Worm (Caenorhabditis elegans) whole organism, early embryonic: Measurements from ENCODE around the gene dpy-10.
A peak's percentile ranks its signal among the peaks of the same experiment; 100 is the strongest.

Experiments
- B0310.2 ChIP-seq: sonication (generic microtip); optimal IDR thresholded peaks from 2 replicates; lab custom pipeline; 2016; ENCODE audit warnings: mild to moderate bottlenecking, missing genetic modification characterization, missing compliant biosample characterization
- F13C5.2 ChIP-seq: sonication (generic microtip); optimal IDR thresholded peaks from 2 replicates; lab custom pipeline; 2017; ENCODE audit warnings: mild to moderate bottlenecking, missing genetic modification characterization, inconsistent platforms, missing compliant biosample characterization
- aly-1 ChIP-seq: sonication (generic microtip); optimal IDR thresholded peaks from 2 replicates; lab custom pipeline; 2016; ENCODE audit warnings: missing genetic modification characterization, missing compliant biosample characterization
- ama-1 ChIP-seq: fragments of 150-350 bp; optimal IDR thresholded peaks from 2 replicates; lab custom pipeline; 2014
- ceh-13 ChIP-seq: fragments of 200-800 bp; sonication (Bioruptor generic); optimal IDR thresholded peaks from 2 replicates; lab custom pipeline; 2018; ENCODE audit warnings: mild to moderate bottlenecking, missing genetic modification characterization, missing compliant biosample characterization
- ceh-36 ChIP-seq: sonication (generic microtip); optimal IDR thresholded peaks from 2 replicates; lab custom pipeline; 2016; ENCODE audit warnings: missing genetic modification characterization, inconsistent platforms, missing compliant biosample characterization
- ets-7 ChIP-seq: sonication (generic microtip); optimal IDR thresholded peaks from 2 replicates; lab custom pipeline; 2016; ENCODE audit warnings: missing genotype, missing genetic modification characterization, missing compliant biosample characterization
- flt-1 ChIP-seq: fragments of 200-800 bp; sonication (Bioruptor generic); IDR thresholded peaks from 2 replicates; pipeline ENCODE4 v1.3.6; 2022; ENCODE audit warnings: missing genetic modification characterization, missing compliant biosample characterization
- hmbx-1 ChIP-seq: sonication (generic microtip); optimal IDR thresholded peaks from 2 replicates; lab custom pipeline; 2016; ENCODE audit warnings: mild to moderate bottlenecking, missing genetic modification characterization, missing compliant biosample characterization
- hmg-4 ChIP-seq: fragments of 200-800 bp; sonication (Bioruptor generic); optimal IDR thresholded peaks from 2 replicates; lab custom pipeline; 2018; ENCODE audit warnings: mild to moderate bottlenecking, missing genetic modification characterization, missing compliant biosample characterization
- hnd-1 ChIP-seq: sonication (generic microtip); optimal IDR thresholded peaks from 2 replicates; lab custom pipeline; 2016; ENCODE audit warnings: missing genetic modification characterization, missing compliant biosample characterization
- pes-1 ChIP-seq: fragments of 200-800 bp; sonication (Bioruptor generic); IDR thresholded peaks from 2 replicates; pipeline ENCODE4 v1.3.6; 2022; ENCODE audit warnings: missing genetic modification reagents, missing genetic modification characterization, missing compliant biosample characterization
- scrt-1 ChIP-seq: fragments of 200-800 bp; sonication (Bioruptor generic); IDR thresholded peaks from 2 replicates; pipeline ENCODE4 v1.3.6; 2022; ENCODE audit warnings: missing genetic modification characterization, missing compliant biosample characterization
- sea-1 ChIP-seq: fragments of 200-800 bp; sonication (Bioruptor generic); conservative IDR thresholded peaks from 2 replicates; pipeline ENCODE4 v1.3.6; 2022; ENCODE audit warnings: missing genetic modification characterization, missing compliant biosample characterization
- tbx-11 ChIP-seq: fragments of 200-800 bp; sonication (Bioruptor generic); IDR thresholded peaks from 2 replicates; pipeline ENCODE4 v1.3.6; 2022; ENCODE audit warnings: missing genetic modification characterization, missing compliant biosample characterization
- tbx-37 ChIP-seq: fragments of 200-800 bp; sonication (Bioruptor generic); conservative IDR thresholded peaks from 2 replicates; pipeline ENCODE4 v1.3.6; 2022; ENCODE audit warnings: missing genetic modification reagents, missing genetic modification characterization, missing compliant biosample characterization
- tra-4 ChIP-seq: sonication (generic microtip); optimal IDR thresholded peaks from 2 replicates; lab custom pipeline; 2017; ENCODE audit warnings: missing genetic modification characterization, missing compliant biosample characterization

The dpy-10 gene

DNA sequence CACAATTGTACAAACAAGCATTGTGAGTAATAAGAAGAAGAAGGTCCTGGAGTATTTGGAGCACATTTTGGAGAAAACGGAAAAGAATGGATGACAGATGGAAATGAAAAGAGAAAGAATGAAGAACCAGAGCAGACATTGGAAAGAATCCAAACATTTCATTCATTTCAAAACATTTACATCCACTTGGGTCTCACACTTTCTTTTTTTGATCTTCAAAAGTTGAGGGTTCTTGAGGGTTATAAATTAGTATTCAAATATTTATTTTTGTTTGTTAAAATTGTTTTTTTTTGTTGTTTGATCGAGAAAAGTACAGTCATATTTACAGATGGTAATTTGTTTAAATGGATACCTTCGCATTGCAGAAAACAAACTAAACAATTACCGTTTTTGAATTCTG, 21.7 kb upstream of the dpy-10 start, which contains the start of gene T14B4.9:
TSS of gene T14B4.9 (minus strand) at position 101 of the 400 bp plus-strand sequence.
- no peak for TF ChIP-seq sea-1
- no peak for TF ChIP-seq ets-7 (tag; lab: Kevin White, UChicago)

DNA sequence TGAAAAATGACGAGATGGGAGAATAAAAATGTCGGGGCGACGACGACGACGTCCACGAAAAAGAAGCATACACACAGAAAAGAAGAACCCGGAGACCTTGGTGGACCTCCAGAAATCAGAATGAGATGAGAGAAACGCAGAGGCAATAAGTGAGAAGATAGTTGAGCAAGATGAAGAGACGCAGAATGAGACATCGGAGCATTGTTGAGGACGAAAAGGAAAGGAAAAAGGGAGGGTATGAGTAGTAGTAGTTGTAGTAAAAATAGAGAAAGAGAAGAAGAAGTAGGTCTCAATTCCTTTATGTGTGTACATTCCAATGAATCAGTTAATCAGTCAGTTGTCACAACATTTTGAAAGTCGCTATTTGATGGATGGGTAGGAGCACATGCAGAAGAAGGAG, 17.3 kb upstream of the dpy-10 start, which contains the start of gene T14B4.8:
TSS of gene T14B4.8 (minus strand) at position 60 of the 400 bp plus-strand sequence.
- TF ChIP-seq F13C5.2 (tag; lab: Kevin White, UChicago) (no peak), pes-1 (GFP tag; lab: Robert Waterston, UW) (no peak), flt-1 (GFP tag; lab: Robert Waterston, UW) (no peak)

DNA sequence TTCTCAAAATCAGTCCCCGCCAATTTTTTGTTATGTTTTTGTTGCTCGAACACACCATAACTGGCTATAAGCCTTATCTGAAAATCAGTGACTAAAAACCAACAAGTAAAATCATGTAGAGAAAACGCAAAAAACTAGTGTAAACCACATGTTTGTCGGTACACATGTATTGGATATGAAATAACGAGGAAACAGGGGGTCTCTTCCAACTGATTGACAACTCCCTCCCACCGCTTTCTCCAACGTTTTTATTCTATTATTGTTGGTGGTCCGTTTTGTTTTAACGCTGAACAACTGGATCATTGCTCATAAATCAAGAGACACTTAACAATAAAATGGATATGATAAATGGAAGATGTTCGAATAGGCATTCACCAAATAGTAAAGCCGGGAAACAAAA, 14.8 kb upstream of the dpy-10 start:
- TF ChIP-seq flt-1 (GFP tag; lab: Robert Waterston, UW) (no peak), hmbx-1 (tag; lab: Kevin White, UChicago) (no peak), ceh-13 (GFP tag; lab: Kevin White, UChicago) (no peak), ets-7 (tag; lab: Kevin White, UChicago) (no peak), tra-4 (tag; lab: Kevin White, UChicago) (no peak), aly-1 (no peak), hnd-1 (no peak), tbx-11 (GFP tag; lab: Robert Waterston, UW) (no peak), F13C5.2 (tag; lab: Kevin White, UChicago) (no peak), ceh-36 (tag; lab: Kevin White, UChicago) (no peak), B0310.2 (tag; lab: Kevin White, UChicago) (no peak)

DNA sequence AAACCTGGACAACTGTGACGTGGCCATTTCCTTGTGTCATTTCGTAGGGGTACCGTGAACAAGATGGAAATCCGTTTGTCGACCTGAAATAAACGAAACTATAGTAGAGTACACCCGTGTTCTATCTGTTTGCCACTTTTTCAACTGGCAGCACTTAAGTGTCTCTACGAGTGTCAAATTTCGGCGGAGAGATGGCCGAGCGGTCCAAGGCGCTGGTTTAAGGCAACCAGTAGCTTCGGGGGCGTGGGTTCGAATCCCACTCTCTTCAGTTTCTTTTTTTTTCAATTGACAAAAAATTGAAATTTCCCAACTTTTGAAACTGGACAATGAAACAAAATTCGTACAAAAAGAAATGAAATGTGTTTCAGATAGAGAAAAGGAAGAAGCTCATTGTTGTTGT, 9.6 kb upstream of the dpy-10 start:
- TF ChIP-seq tbx-11 (GFP tag; lab: Robert Waterston, UW) (0 out of 2 replicates have a peak, but pooled peaks have one; percentile 49), ceh-13 (GFP tag; lab: Kevin White, UChicago) (no peak), ceh-36 (tag; lab: Kevin White, UChicago) (no peak), scrt-1 (GFP tag; lab: Robert Waterston, UW) (no peak), pes-1 (GFP tag; lab: Robert Waterston, UW) (peak; percentile 68), flt-1 (GFP tag; lab: Robert Waterston, UW) (0 out of 2 replicates have a peak, but pooled peaks have one; percentile 14), aly-1 (no peak), B0310.2 (tag; lab: Kevin White, UChicago) (no peak), hmg-4 (GFP tag; lab: Kevin White, UChicago) (peak; percentile 36), hmbx-1 (tag; lab: Kevin White, UChicago) (no peak), F13C5.2 (tag; lab: Kevin White, UChicago) (peak; percentile 3), hnd-1 (peak; percentile 2), tbx-37 (GFP tag; lab: Robert Waterston, UW) (peak; percentile 62), ets-7 (tag; lab: Kevin White, UChicago) (no peak), sea-1 (no peak; the same call in 1 of the 2 replicates), tra-4 (tag; lab: Kevin White, UChicago) (no peak), ama-1 (lab: Kevin White, UChicago) (no peak)

ce11 chrII:6718221-6718620, 6.2 kb upstream of the dpy-10 start, which contains the start of gene tsp-10:
Gene tsp-10, plus strand, starts transcription at chrII:6718586.
- TF ChIP-seq hnd-1 = no peak
- TF ChIP-seq B0310.2 (tag; lab: Kevin White, UChicago) = no peak
- TF ChIP-seq ets-7 (tag; lab: Kevin White, UChicago) = no peak
- TF ChIP-seq tbx-11 (GFP tag; lab: Robert Waterston, UW) = no peak
- TF ChIP-seq hmg-4 (GFP tag; lab: Kevin White, UChicago) = no peak
- TF ChIP-seq ama-1 (lab: Kevin White, UChicago) = no peak
- TF ChIP-seq pes-1 (GFP tag; lab: Robert Waterston, UW) = no peak
- TF ChIP-seq tbx-37 (GFP tag; lab: Robert Waterston, UW) = no peak
- no peak for TF ChIP-seq hmbx-1 (tag; lab: Kevin White, UChicago)
- TF ChIP-seq ceh-36 (tag; lab: Kevin White, UChicago) = no peak
- no peak for TF ChIP-seq scrt-1 (GFP tag; lab: Robert Waterston, UW)
- TF ChIP-seq F13C5.2 (tag; lab: Kevin White, UChicago) = no peak
- no peak for TF ChIP-seq sea-1
- no peak for TF ChIP-seq ceh-13 (GFP tag; lab: Kevin White, UChicago)

- TF ChIP-seq scrt-1 (GFP tag; lab: Robert Waterston, UW) (no peak), ets-7 (tag; lab: Kevin White, UChicago) (no peak), hmbx-1 (tag; lab: Kevin White, UChicago) (no peak), ceh-13 (GFP tag; lab: Kevin White, UChicago) (no peak), pes-1 (GFP tag; lab: Robert Waterston, UW) (no peak), hnd-1 (no peak), F13C5.2 (tag; lab: Kevin White, UChicago) (no peak), tbx-37 (GFP tag; lab: Robert Waterston, UW) (no peak), aly-1 (no peak), B0310.2 (tag; lab: Kevin White, UChicago) (no peak), tra-4 (tag; lab: Kevin White, UChicago) (no peak)
These were observed 4.6 kb upstream of the dpy-10 start, which contains the start of the genes T14B4.5 and T14B4.20 for ce11 chrII:6716638-6717037. Gene T14B4.5, plus strand, starts transcription at chrII:6716863. Gene T14B4.20, plus strand, starts transcription at chrII:6716901.

ce11 chrII:6715853-6716252, 3.8 kb upstream of the dpy-10 start:
- TF ChIP-seq scrt-1 (GFP tag; lab: Robert Waterston, UW) = no peak
- TF ChIP-seq aly-1 = no peak
- TF ChIP-seq ets-7 (tag; lab: Kevin White, UChicago) = no peak
- TF ChIP-seq tra-4 (tag; lab: Kevin White, UChicago) = no peak
- no peak for TF ChIP-seq ceh-13 (GFP tag; lab: Kevin White, UChicago)
- no peak for TF ChIP-seq ama-1 (lab: Kevin White, UChicago)
- TF ChIP-seq flt-1 (GFP tag; lab: Robert Waterston, UW) = no peak
- TF ChIP-seq tbx-37 (GFP tag; lab: Robert Waterston, UW) = no peak
- no peak for TF ChIP-seq pes-1 (GFP tag; lab: Robert Waterston, UW)
- TF ChIP-seq ceh-36 (tag; lab: Kevin White, UChicago) = no peak
- TF ChIP-seq B0310.2 (tag; lab: Kevin White, UChicago) = no peak
- TF ChIP-seq F13C5.2 (tag; lab: Kevin White, UChicago) = no peak
- no peak for TF ChIP-seq sea-1
- no peak for TF ChIP-seq hnd-1
- TF ChIP-seq hmbx-1 (tag; lab: Kevin White, UChicago) = no peak
- TF ChIP-seq tbx-11 (GFP tag; lab: Robert Waterston, UW) = no peak
